Worm (Caenorhabditis elegans) whole organism, young adult: ENCODE measurements around the gene srg-38.
A peak's percentile ranks its signal among the peaks of the same experiment; 100 is the strongest.

ENCODE experiments used
- B0336.3 ChIP-seq: fragments of 200-800 bp; sonication (Bioruptor generic); IDR thresholded peaks from 2 replicates; pipeline ENCODE4 v1.3.6; 2022; ENCODE audit warnings: missing genetic modification characterization, missing compliant biosample characterization
- C06A6.2 ChIP-seq: fragments of 200-800 bp; sonication (Bioruptor generic); conservative IDR thresholded peaks from 2 replicates; pipeline ENCODE4 v1.3.6; 2022; ENCODE audit warnings: missing genetic modification characterization, missing compliant biosample characterization
- D2030.7 ChIP-seq: fragments of 200-800 bp; sonication (Bioruptor generic); IDR thresholded peaks from 2 replicates; pipeline ENCODE4 v1.3.6; 2022; ENCODE audit warnings: missing genetic modification reagents, missing genetic modification characterization, missing compliant biosample characterization
- F23B12.7 ChIP-seq: sonication (generic microtip); optimal IDR thresholded peaks from 2 replicates; lab custom pipeline; 2017; ENCODE audit warnings: missing genetic modification characterization, mild to moderate bottlenecking, missing compliant biosample characterization, antibody characterized with exemption, moderate library complexity; ENCODE audit not compliant: insufficient read depth
- F39B2.1 ChIP-seq: fragments of 200-800 bp; sonication (Bioruptor generic); IDR thresholded peaks from 2 replicates; pipeline ENCODE4 v1.3.6; 2022; ENCODE audit warnings: missing genetic modification reagents, missing genetic modification characterization, missing compliant biosample characterization
- F49E8.2 ChIP-seq: sonication (generic microtip); optimal IDR thresholded peaks from 3 replicates; lab custom pipeline; 2017; ENCODE audit warnings: missing genetic modification characterization, mild to moderate bottlenecking, missing compliant biosample characterization, antibody characterized with exemption, moderate library complexity; ENCODE audit not compliant: insufficient read depth
- F55B11.4 ChIP-seq: sonication (generic microtip); optimal IDR thresholded peaks from 2 replicates; lab custom pipeline; 2016; ENCODE audit warnings: missing compliant biosample characterization, missing genetic modification characterization, borderline replicate concordance; ENCODE audit not compliant: insufficient read depth
- F57A8.1 ChIP-seq: fragments of 200-800 bp; sonication (Bioruptor generic); optimal IDR thresholded peaks from 2 replicates; lab custom pipeline; 2018; ENCODE audit warnings: mild to moderate bottlenecking, missing genetic modification characterization, moderate library complexity, missing compliant biosample characterization
- T07F8.4 ChIP-seq: sonication (generic microtip); optimal IDR thresholded peaks from 2 replicates; lab custom pipeline; 2016; ENCODE audit warnings: mild to moderate bottlenecking, missing genetic modification characterization, moderate library complexity, missing compliant biosample characterization
- Y53G8AR.9 ChIP-seq: fragments of 200-800 bp; sonication (Bioruptor generic); conservative IDR thresholded peaks from 2 replicates; pipeline ENCODE4 v1.3.6; 2022; ENCODE audit warnings: missing genetic modification reagents, missing genetic modification characterization, missing compliant biosample characterization
- Y56A3A.18 ChIP-seq: fragments of 200-800 bp; sonication (Bioruptor generic); IDR thresholded peaks from 2 replicates; pipeline ENCODE4 v1.3.6; 2022; ENCODE audit warnings: missing genetic modification reagents, missing genetic modification characterization, missing compliant biosample characterization
- Y79H2A.3 ChIP-seq: fragments of 200-800 bp; sonication (Bioruptor generic); conservative IDR thresholded peaks from 2 replicates; pipeline ENCODE4 v1.3.6; 2022; ENCODE audit warnings: missing genetic modification reagents, missing genetic modification characterization, missing compliant biosample characterization
- akir-1 ChIP-seq: fragments of 200-800 bp; sonication (Bioruptor generic); optimal IDR thresholded peaks from 2 replicates; lab custom pipeline; 2018; ENCODE audit warnings: mild to moderate bottlenecking, missing genetic modification characterization, moderate library complexity, missing compliant biosample characterization
- ama-1 ChIP-seq, 3 experiments: fragments of 150-350 bp in 1 of 3; sonication (generic microtip) in 2 of 3; optimal IDR thresholded peaks; 2 replicates each; lab custom pipeline; 2014 to 2018; ENCODE audit warnings: missing biosample characterization in 2 of 3, missing genetic modification characterization in 2 of 3, missing genetic modification reagents in 2 of 3
- attf-3 ChIP-seq: fragments of 200-800 bp; sonication (Bioruptor generic); conservative IDR thresholded peaks from 2 replicates; pipeline ENCODE4 v1.3.6; 2022; ENCODE audit warnings: missing genetic modification reagents, missing genetic modification characterization, missing compliant biosample characterization
- attf-5 ChIP-seq: fragments of 200-800 bp; sonication (Bioruptor generic); optimal IDR thresholded peaks from 2 replicates; lab custom pipeline; 2018; ENCODE audit warnings: mild to moderate bottlenecking, missing genetic modification characterization, missing compliant biosample characterization
- bed-2 ChIP-seq: fragments of 200-800 bp; sonication (Bioruptor generic); IDR thresholded peaks from 2 replicates; pipeline ENCODE4 v1.3.6; 2022; ENCODE audit warnings: missing genetic modification reagents, missing genetic modification characterization, missing compliant biosample characterization
- cebp-1 ChIP-seq, 2 experiments: fragments of 200-800 bp in 1 of 2; sonication (Bioruptor generic) in 1 of 2; sonication (generic microtip) in 1 of 2; IDR thresholded peaks in 1 of 2; optimal IDR thresholded peaks in 1 of 2; 2 replicates each; pipeline versions ENCODE4 v1.3.6 to Lab custom; 2017 to 2022; ENCODE audit warnings: missing compliant biosample characterization in 2 of 2, missing genetic modification characterization in 2 of 2, mild to moderate bottlenecking in 1 of 2, missing genetic modification reagents in 1 of 2, moderate library complexity in 1 of 2
- ceh-27 ChIP-seq: fragments of 200-800 bp; sonication (Bioruptor generic); optimal IDR thresholded peaks from 2 replicates; lab custom pipeline; 2018; ENCODE audit warnings: mild to moderate bottlenecking, missing genetic modification characterization, moderate library complexity, missing compliant biosample characterization
- ceh-79 ChIP-seq: sonication (generic microtip); optimal IDR thresholded peaks from 2 replicates; lab custom pipeline; 2017; ENCODE audit warnings: mild to moderate bottlenecking, missing genetic modification characterization, missing compliant biosample characterization
- chd-7 ChIP-seq: sonication (generic microtip); optimal IDR thresholded peaks from 2 replicates; lab custom pipeline; 2016; ENCODE audit warnings: mild to moderate bottlenecking, missing genetic modification characterization, moderate library complexity, missing compliant biosample characterization
- egl-44 ChIP-seq: fragments of 200-800 bp; sonication (Bioruptor generic); IDR thresholded peaks from 2 replicates; pipeline ENCODE4 v1.3.6; 2022; ENCODE audit warnings: missing genetic modification reagents, missing genetic modification characterization, missing compliant biosample characterization
- fkh-3 ChIP-seq: sonication (generic microtip); optimal IDR thresholded peaks from 2 replicates; lab custom pipeline; 2016; ENCODE audit warnings: mild to moderate bottlenecking, missing genetic modification characterization, missing compliant biosample characterization
- him-1 ChIP-seq: sonication (generic microtip); optimal IDR thresholded peaks from 2 replicates; lab custom pipeline; 2016; ENCODE audit warnings: missing genotype, missing genetic modification reagents, missing genetic modification characterization, missing compliant biosample characterization
- hlh-26 ChIP-seq: fragments of 200-800 bp; sonication (Bioruptor generic); conservative IDR thresholded peaks from 2 replicates; pipeline ENCODE4 v1.3.6; 2022; ENCODE audit warnings: missing genetic modification reagents, missing genetic modification characterization, missing compliant biosample characterization
- hmg-1.2 ChIP-seq: fragments of 200-800 bp; sonication (Bioruptor generic); IDR thresholded peaks from 2 replicates; pipeline ENCODE4 v1.3.6; 2022; ENCODE audit warnings: missing genetic modification reagents, missing genetic modification characterization, missing compliant biosample characterization
- hmg-20 ChIP-seq: fragments of 200-800 bp; sonication (Bioruptor generic); IDR thresholded peaks from 2 replicates; pipeline ENCODE4 v1.3.6; 2022; ENCODE audit warnings: missing genetic modification reagents, missing genetic modification characterization, missing compliant biosample characterization
- hrde-1 ChIP-seq: sonication (generic microtip); optimal IDR thresholded peaks from 2 replicates; lab custom pipeline; 2016; ENCODE audit warnings: missing genetic modification characterization, mild to moderate bottlenecking, missing compliant biosample characterization, moderate library complexity, missing genotype, missing genetic modification reagents, borderline replicate concordance
- let-526 ChIP-seq: fragments of 200-800 bp; sonication (Bioruptor generic); IDR thresholded peaks from 2 replicates; pipeline ENCODE4 v1.3.6; 2022; ENCODE audit warnings: missing genetic modification reagents, missing genetic modification characterization, missing compliant biosample characterization
- let-607 ChIP-seq, 2 experiments: fragments of 200-800 bp in 1 of 2; sonication (Bioruptor generic) in 1 of 2; sonication (generic microtip) in 1 of 2; optimal IDR thresholded peaks; 2 replicates each; lab custom pipeline; 2016 to 2018; ENCODE audit warnings: mild to moderate bottlenecking in 2 of 2, missing compliant biosample characterization in 2 of 2, missing genetic modification characterization in 2 of 2, moderate library complexity in 2 of 2, missing genotype in 1 of 2
- lin-26 ChIP-seq: fragments of 200-800 bp; sonication (Bioruptor generic); IDR thresholded peaks from 2 replicates; pipeline ENCODE4 v1.3.6; 2022; ENCODE audit warnings: missing genetic modification reagents, missing genetic modification characterization, missing compliant biosample characterization
- madf-8 ChIP-seq: fragments of 200-800 bp; sonication (Bioruptor generic); conservative IDR thresholded peaks from 2 replicates; pipeline ENCODE4 v1.3.6; 2022; ENCODE audit warnings: missing genetic modification reagents, missing genetic modification characterization, missing compliant biosample characterization
- mel-28 ChIP-seq: sonication (generic microtip); optimal IDR thresholded peaks from 2 replicates; lab custom pipeline; 2016; ENCODE audit warnings: borderline replicate concordance, mild to moderate bottlenecking, missing genetic modification characterization, missing compliant biosample characterization
- nhr-179 ChIP-seq: sonication (generic microtip); optimal IDR thresholded peaks from 2 replicates; lab custom pipeline; 2016; ENCODE audit warnings: mild to moderate bottlenecking, missing genetic modification characterization, missing compliant biosample characterization
- nhr-27 ChIP-seq: fragments of 200-800 bp; sonication (Bioruptor generic); optimal IDR thresholded peaks from 2 replicates; lab custom pipeline; 2018; ENCODE audit warnings: mild to moderate bottlenecking, missing genetic modification characterization, moderate library complexity, missing compliant biosample characterization
- repo-1 ChIP-seq: sonication (generic microtip); optimal IDR thresholded peaks from 2 replicates; lab custom pipeline; 2017; ENCODE audit warnings: mild to moderate bottlenecking, missing genetic modification characterization, missing compliant biosample characterization
- snpc-1.1 ChIP-seq: sonication (generic microtip); optimal IDR thresholded peaks from 2 replicates; lab custom pipeline; 2017; ENCODE audit warnings: missing genetic modification characterization, mild to moderate bottlenecking, missing compliant biosample characterization, antibody characterized with exemption, moderate library complexity, missing genotype, missing genetic modification reagents; ENCODE audit not compliant: insufficient read depth
- snpc-1.3 ChIP-seq: sonication (generic microtip); optimal IDR thresholded peaks from 2 replicates; lab custom pipeline; 2017; ENCODE audit warnings: missing genetic modification characterization, mild to moderate bottlenecking, missing compliant biosample characterization, antibody characterized with exemption, moderate library complexity, missing genotype, missing genetic modification reagents; ENCODE audit not compliant: insufficient read depth
- snpc-3.4 ChIP-seq: sonication (generic microtip); optimal IDR thresholded peaks from 2 replicates; lab custom pipeline; 2017; ENCODE audit warnings: missing genetic modification characterization, mild to moderate bottlenecking, missing compliant biosample characterization, antibody characterized with exemption, moderate library complexity, missing genotype, missing genetic modification reagents
- somi-1 ChIP-seq: fragments of 200-800 bp; sonication (Bioruptor generic); optimal IDR thresholded peaks from 2 replicates; lab custom pipeline; 2018; ENCODE audit warnings: mild to moderate bottlenecking, missing genetic modification characterization, missing compliant biosample characterization
- tbx-9 ChIP-seq: sonication (generic microtip); optimal IDR thresholded peaks from 2 replicates; lab custom pipeline; 2016; ENCODE audit warnings: borderline replicate concordance, missing genetic modification characterization, inconsistent platforms, missing compliant biosample characterization
- unc-130 ChIP-seq: sonication (generic microtip); optimal IDR thresholded peaks from 2 replicates; lab custom pipeline; 2016; ENCODE audit warnings: missing genetic modification reagents, missing genetic modification characterization, missing compliant biosample characterization
- ztf-25 ChIP-seq: fragments of 200-800 bp; sonication (Bioruptor generic); IDR thresholded peaks from 2 replicates; pipeline ENCODE4 v1.3.6; 2022; ENCODE audit warnings: missing genetic modification reagents, missing genetic modification characterization, missing compliant biosample characterization
- ztf-3 ChIP-seq: fragments of 200-800 bp; sonication (Bioruptor generic); optimal IDR thresholded peaks from 2 replicates; lab custom pipeline; 2018; ENCODE audit warnings: mild to moderate bottlenecking, missing genetic modification characterization, missing compliant biosample characterization
- ztf-6 ChIP-seq: fragments of 200-800 bp; sonication (Bioruptor generic); IDR thresholded peaks from 2 replicates; pipeline ENCODE4 v1.3.6; 2022; ENCODE audit warnings: missing genetic modification reagents, missing genetic modification characterization, missing compliant biosample characterization

srg-38 gene

DNA sequence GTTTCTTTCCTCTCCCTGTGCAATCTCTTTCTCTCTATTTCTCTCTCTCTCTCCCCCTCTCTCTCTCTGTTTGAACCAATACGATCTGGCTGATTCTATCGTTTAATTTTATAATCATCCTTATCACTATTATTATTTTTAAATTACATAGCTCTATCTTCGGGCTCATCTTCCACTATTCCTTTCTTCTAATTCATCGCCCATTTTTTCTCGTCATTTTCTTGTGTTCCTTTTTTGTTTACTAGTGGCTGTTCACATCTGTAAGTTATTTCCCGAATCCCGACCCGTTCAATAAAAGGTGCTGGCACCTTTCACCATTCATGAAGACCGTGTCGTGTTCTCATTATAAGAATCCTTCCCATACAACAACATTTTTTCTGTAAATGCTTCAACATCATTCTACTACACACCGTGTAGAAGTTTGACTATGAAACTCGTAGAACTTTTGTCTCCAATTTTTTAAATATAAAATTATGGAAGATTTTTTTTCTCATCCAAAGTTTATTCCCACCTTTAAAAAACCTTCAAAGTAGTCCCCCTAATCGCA, 37.2 kb downstream of the srg-38 start (continued):
- no peak for TF ChIP-seq him-1 (tag; lab: Kevin White, UChicago)
- no peak for TF ChIP-seq cebp-1 (GFP tag; IDR thresholded peaks at IDR 0.05; lab: Robert Waterston, UW)
- TF ChIP-seq cebp-1 (tag; optimal IDR thresholded peaks at IDR 0.05; lab: Kevin White, UChicago): peak; percentile 43
- TF ChIP-seq hrde-1 (tag; lab: Kevin White, UChicago): peak; percentile 41
- TF ChIP-seq B0336.3: peak; percentile 41; the same call in 1 of the 2 replicates
- no peak for TF ChIP-seq snpc-3.4
- TF ChIP-seq F39B2.1 (GFP tag; lab: Robert Waterston, UW): no peak
- no peak for TF ChIP-seq nhr-179
- TF ChIP-seq chd-7 (tag; lab: Kevin White, UChicago): no peak
- no peak for TF ChIP-seq F23B12.7 (tag; lab: Kevin White, UChicago)
- TF ChIP-seq lin-26 (GFP tag; lab: Robert Waterston, UW): no peak
- no peak for TF ChIP-seq F57A8.1 (GFP tag; lab: Kevin White, UChicago)
- TF ChIP-seq ceh-79: no peak
- TF ChIP-seq unc-130 (GFP tag; lab: Kevin White, UChicago): no peak
- TF ChIP-seq attf-3 (GFP tag; lab: Robert Waterston, UW): no peak
- TF ChIP-seq tbx-9: no peak
- no peak; the same call in 1 of the 2 replicates for TF ChIP-seq Y79H2A.3 (GFP tag; lab: Robert Waterston, UW)
- TF ChIP-seq F55B11.4 (tag; lab: Kevin White, UChicago): no peak
- TF ChIP-seq Y56A3A.18 (GFP tag; lab: Robert Waterston, UW): no peak
- TF ChIP-seq snpc-1.1 (tag; lab: Kevin White, UChicago): no peak
- peak; percentile 38; the same call in 1 of the 2 replicates for TF ChIP-seq Y53G8AR.9
- TF ChIP-seq T07F8.4 (tag; lab: Kevin White, UChicago): no peak
- no peak for TF ChIP-seq ztf-25 (GFP tag; lab: Robert Waterston, UW)
- no peak for TF ChIP-seq nhr-27 (tag; lab: Kevin White, UChicago)
- TF ChIP-seq hmg-1.2: no peak
- peak; percentile 53 for TF ChIP-seq somi-1
- no peak for TF ChIP-seq ztf-6 (GFP tag; lab: Robert Waterston, UW)
- TF ChIP-seq C06A6.2: no peak
- TF ChIP-seq let-526 (GFP tag; lab: Robert Waterston, UW): peak; percentile 51; the same call in 1 of the 2 replicates
- peak; percentile 20 for TF ChIP-seq repo-1 (tag; lab: Kevin White, UChicago)
- TF ChIP-seq let-607 (tag; optimal IDR thresholded peaks at IDR 0.05; lab: Kevin White, UChicago): peak in 1 of 2 experiments; percentile 28
- TF ChIP-seq F49E8.2 (tag; lab: Kevin White, UChicago): no peak
- TF ChIP-seq D2030.7: no peak
- TF ChIP-seq hlh-26 (GFP tag; lab: Robert Waterston, UW): no peak
- TF ChIP-seq snpc-1.3: no peak
- TF ChIP-seq fkh-3 (tag; lab: Kevin White, UChicago): no peak
- TF ChIP-seq ama-1 (optimal IDR thresholded peaks at IDR 0.05; lab: Kevin White, UChicago): no peak
- no peak for TF ChIP-seq ama-1 (GFP tag; optimal IDR thresholded peaks at IDR 0.05; lab: Kevin White, UChicago)
- no peak for TF ChIP-seq hmg-20 (GFP tag; lab: Robert Waterston, UW)
- no peak for TF ChIP-seq bed-2 (GFP tag; lab: Robert Waterston, UW)
- no peak for TF ChIP-seq attf-5 (GFP tag; lab: Kevin White, UChicago)
- no peak for TF ChIP-seq ztf-3 (GFP tag; lab: Kevin White, UChicago)
- no peak for TF ChIP-seq egl-44 (GFP tag; lab: Robert Waterston, UW)
- TF ChIP-seq madf-8 (GFP tag; lab: Robert Waterston, UW): no peak
- no peak for TF ChIP-seq akir-1 (GFP tag; lab: Kevin White, UChicago)
- TF ChIP-seq ceh-27 (GFP tag; lab: Kevin White, UChicago): no peak
- TF ChIP-seq mel-28 (tag; lab: Kevin White, UChicago): no peak
